Worm (Caenorhabditis elegans): ENCODE data around the gene ZK1290.5.

ce11 chrII:7534369-7534768 is 4.9 kb downstream of the ZK1290.5 start, which contains the start of gene wrt-10:
- no peak for TF ChIP-seq elt-3 (tag; optimal IDR thresholded peaks at IDR 0.05)
- no peak for TF ChIP-seq unc-39 (tag; optimal IDR thresholded peaks at IDR 0.05)
- no peak for TF ChIP-seq lin-13 (tag; optimal IDR thresholded peaks at IDR 0.05)
- TF ChIP-seq nhr-237 (tag; optimal IDR thresholded peaks at IDR 0.05), result no peak
- TF ChIP-seq sem-2 (GFP tag; optimal IDR thresholded peaks at IDR 0.05), result no peak
- TF ChIP-seq flh-1 (GFP tag; optimal IDR thresholded peaks at IDR 0.05), result no peak
- TF ChIP-seq bed-3 (GFP tag; optimal IDR thresholded peaks at IDR 0.05), result no peak
- TF ChIP-seq hlh-1 (tag; optimal IDR thresholded peaks at IDR 0.05), result no peak
- TF ChIP-seq sptf-1 (tag; optimal IDR thresholded peaks at IDR 0.05), result no peak

Data from whole organism, mixed stage, embryonic.